Worm (Caenorhabditis elegans): ENCODE results near the gene F54C8.6.

ce11 chrIII:9401036-9401435, 48.7 kb downstream of the F54C8.6 start, which contains the start of gene nlp-48:
- TF ChIP-seq hsf-1 (GFP tag; IDR thresholded peaks at IDR 0.05) (no peak), atf-7 (tag; optimal IDR thresholded peaks at IDR 0.05) (no peak), snpc-4 (GFP tag; optimal IDR thresholded peaks at IDR 0.05) (no peak), snpc-4 (tag; optimal IDR thresholded peaks at IDR 0.05) (no peak), let-526 (GFP tag; IDR thresholded peaks at IDR 0.05) (no peak)
